Fruit fly (Drosophila melanogaster): ENCODE measurements around the gene mub.

Gene mub

DNA sequence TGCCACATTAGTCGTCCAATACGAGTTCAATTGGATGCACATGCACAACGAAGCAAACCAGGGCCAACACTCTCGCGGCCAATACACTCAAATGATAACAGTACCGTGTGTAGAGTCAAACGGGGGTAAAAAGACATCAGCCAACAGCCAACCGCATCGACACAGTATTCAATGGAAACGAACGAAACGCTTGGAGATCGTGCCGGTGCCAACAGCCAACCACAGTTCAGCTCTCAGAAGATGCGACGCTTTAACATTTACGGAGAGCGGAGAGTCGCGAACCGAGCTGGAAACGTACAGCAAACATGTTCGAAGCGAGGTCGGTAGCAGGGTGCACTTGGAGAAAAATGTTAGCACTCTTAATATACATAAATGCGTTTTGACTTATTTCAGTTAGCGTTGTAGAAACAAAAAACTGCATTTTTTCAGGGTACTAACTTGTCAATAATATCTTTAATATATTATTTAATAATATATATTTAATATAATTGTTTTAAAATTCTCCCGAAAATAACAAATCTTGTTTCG, 36.5 kb upstream of the mub start (continued):
- TF ChIP-seq HLH3B (GFP tag; IDR thresholded peaks at IDR 0.05) (0 out of 2 replicates have a peak, but pooled peaks have one; percentile 44), CG6854 (GFP tag; optimal IDR thresholded peaks at IDR 0.05) (no peak), HLHmδ (GFP tag; optimal IDR thresholded peaks at IDR 0.05) (no peak), CG2129 (GFP tag; IDR thresholded peaks at IDR 0.05; ENCODE audit: partially characterized antibody) (no peak), YL-1 (GFP tag; optimal IDR thresholded peaks at IDR 0.05) (no peak), CG4282 (GFP tag; optimal IDR thresholded peaks at IDR 0.05) (no peak), Vsx1 (GFP tag; optimal IDR thresholded peaks at IDR 0.05) (peak; percentile 59), so (GFP tag; IDR thresholded peaks at IDR 0.05) (peak; percentile 60; the same call in 1 of the 3 replicates), seq (GFP tag; IDR thresholded peaks at IDR 0.05) (peak; percentile 47; the same call in 1 of the 2 replicates), Usf (GFP tag; optimal IDR thresholded peaks at IDR 0.05) (no peak), prd (optimal IDR thresholded peaks at IDR 0.05) (no peak), prd (GFP tag; IDR thresholded peaks at IDR 0.05) (peak; percentile 78), CG3726 (GFP tag; IDR thresholded peaks at IDR 0.05) (0 out of 3 replicates have a peak, but pooled peaks have one; percentile 17), CG18262 (tag; optimal IDR thresholded peaks at IDR 0.05) (peak; percentile 84), kni (GFP tag; optimal IDR thresholded peaks at IDR 0.05) (no peak), gfzf (GFP tag; optimal IDR thresholded peaks at IDR 0.05) (no peak), knrl (GFP tag; IDR thresholded peaks at IDR 0.05; ENCODE audit: partially characterized antibody) (no peak), hkb (optimal IDR thresholded peaks at IDR 0.05) (no peak), hkb (GFP tag; IDR thresholded peaks at IDR 0.05) (peak; percentile 72), CG7357 (GFP tag; IDR thresholded peaks at IDR 0.05) (peak; percentile 24; the same call in 1 of the 3 replicates), Spps (tag; optimal IDR thresholded peaks at IDR 0.05) (peak; percentile 70), slp2 (GFP tag; optimal IDR thresholded peaks at IDR 0.05) (no peak), bbx (GFP tag; IDR thresholded peaks at IDR 0.05; ENCODE audit: partially characterized antibody) (no peak), unc-4 (GFP tag; IDR thresholded peaks at IDR 0.05; ENCODE audit: partially characterized antibody) (no peak), cato (GFP tag; optimal IDR thresholded peaks at IDR 0.05; ENCODE audit: borderline replicate concordance) (peak; percentile 3), CG11504 (tag; optimal IDR thresholded peaks at IDR 0.05) (no peak), ro (GFP tag; IDR thresholded peaks at IDR 0.05) (no peak), CG8924 (tag; optimal IDR thresholded peaks at IDR 0.05) (peak; percentile 71), CG11723 (GFP tag; optimal IDR thresholded peaks at IDR 0.05) (peak; percentile 47), CG10565 (GFP tag; optimal IDR thresholded peaks at IDR 0.05) (no peak), CG12299 (tag; optimal IDR thresholded peaks at IDR 0.05) (no peak), CG10979 (tag; optimal IDR thresholded peaks at IDR 0.05) (peak; percentile 85), zen (tag; optimal IDR thresholded peaks at IDR 0.05) (peak; percentile 56), CG17361 (GFP tag; IDR thresholded peaks at IDR 0.05) (peak; percentile 82), B-H1 (GFP tag; IDR thresholded peaks at IDR 0.05) (peak; percentile 67), CG12769 (tag; optimal IDR thresholded peaks at IDR 0.05) (no peak), sens-2 (GFP tag; IDR thresholded peaks at IDR 0.05) (0 out of 2 replicates have a peak, but pooled peaks have one; percentile 53), CG17568 (GFP tag; optimal IDR thresholded peaks at IDR 0.05) (no peak), CG10431 (GFP tag; optimal IDR thresholded peaks at IDR 0.05) (peak; percentile 19), Stat92E (GFP tag; optimal IDR thresholded peaks at IDR 0.05) (peak in 1 of 3 experiments; percentile 53), al (GFP tag; IDR thresholded peaks at IDR 0.05) (no peak), jigr1 (GFP tag; IDR thresholded peaks at IDR 0.05) (no peak), CG11695 (GFP tag; IDR thresholded peaks at IDR 0.05) (no peak; the same call in 1 of the 3 replicates), dan (GFP tag; IDR thresholded peaks at IDR 0.05) (no peak), CG8478 (optimal IDR thresholded peaks at IDR 0.05) (no peak), bigmax (GFP tag; optimal IDR thresholded peaks at IDR 0.05) (no peak), CHES-1-like (GFP tag; optimal IDR thresholded peaks at IDR 0.05) (no peak), lab (GFP tag; optimal IDR thresholded peaks at IDR 0.05) (no peak), sna (GFP tag; IDR thresholded peaks at IDR 0.05; ENCODE audit: partially characterized antibody) (no peak), nau (GFP tag; optimal IDR thresholded peaks at IDR 0.05) (no peak)

Measured in whole organism, embryonic.